Comparison of ENCODE assay signal across 1 fruit fly cellular context in genomic region chr3L:10851107-10851762, dm6.
TF ChIP-seq lines count a peak whose summit lies in the region.

No protein-coding gene starts in this region.

TF ChIP-seq in whole organism, embryonic, 481 proteins besides CTCF, POLR2A, EP300 and RAD21 (continued from another document):
- peak; percentile 35 for TF ChIP-seq nom (GFP tag; optimal IDR thresholded peaks at IDR 0.05; lab: Kevin White, UChicago)
- TF ChIP-seq Lpt (GFP tag; optimal IDR thresholded peaks at IDR 0.05; lab: Kevin White, UChicago), result peak; percentile 2
- TF ChIP-seq chm (GFP tag; IDR thresholded peaks at IDR 0.05; lab: Robert Waterston, UW), result peak; percentile 43; the same call in 1 of the 2 replicates
- TF ChIP-seq salm (tag; optimal IDR thresholded peaks at IDR 0.05; lab: Kevin White, UChicago), result no peak
- peak; percentile 99 for TF ChIP-seq grn (GFP tag; optimal IDR thresholded peaks at IDR 0.05; lab: Kevin White, UChicago)
- no peak for TF ChIP-seq CG9817 (tag; optimal IDR thresholded peaks at IDR 0.05; lab: Kevin White, UChicago)
- no peak for TF ChIP-seq CG18764 (GFP tag; optimal IDR thresholded peaks at IDR 0.05; lab: Kevin White, UChicago)
- TF ChIP-seq CG10543 (GFP tag; optimal IDR thresholded peaks at IDR 0.05; lab: Kevin White, UChicago), result peak; percentile 20
- peak; percentile 75 for TF ChIP-seq CG15479 (GFP tag; optimal IDR thresholded peaks at IDR 0.05; lab: Kevin White, UChicago)
- TF ChIP-seq sob (GFP tag; IDR thresholded peaks at IDR 0.05; lab: Robert Waterston, UW), result no peak
- no peak for TF ChIP-seq Elba2 (GFP tag; optimal IDR thresholded peaks at IDR 0.05; lab: Kevin White, UChicago)
- peak; percentile 37; the same call in 1 of the 2 replicates for TF ChIP-seq CG4360 (GFP tag; IDR thresholded peaks at IDR 0.05; lab: Robert Waterston, UW)
- TF ChIP-seq Drgx (GFP tag; IDR thresholded peaks at IDR 0.05; lab: Robert Waterston, UW), result 0 out of 2 replicates have a peak, but pooled peaks have one; percentile 6
- peak; percentile 59 for TF ChIP-seq sd (tag; optimal IDR thresholded peaks at IDR 0.05; lab: Kevin White, UChicago)
- TF ChIP-seq CG17912 (GFP tag; optimal IDR thresholded peaks at IDR 0.05; lab: Kevin White, UChicago), result peak; percentile 5
